Fruit fly (Drosophila melanogaster): ENCODE results near the gene CG4842.

The CG4842 gene

DNA sequence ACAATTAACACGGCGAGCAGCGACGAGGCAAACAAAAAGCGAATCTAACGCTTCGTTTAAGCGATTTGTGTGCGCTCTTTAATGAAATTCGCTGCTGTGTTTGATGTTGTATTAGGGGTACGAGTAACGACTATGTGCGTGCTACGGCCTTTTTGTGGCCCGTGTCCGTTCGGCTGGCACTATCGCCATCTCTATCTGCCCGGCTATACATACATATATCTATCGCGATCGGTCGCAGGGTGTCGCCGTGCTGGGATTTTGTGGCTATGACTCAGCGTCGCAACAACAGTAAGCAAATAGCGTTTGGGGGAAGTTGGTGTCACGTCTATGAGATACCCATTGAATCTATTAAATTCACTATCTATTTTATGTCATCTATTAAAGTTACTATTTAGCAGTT lies 25.5 kb downstream of the CG4842 start:
- TF ChIP-seq Blimp-1 (GFP tag; optimal IDR thresholded peaks at IDR 0.05), result no peak
- TF ChIP-seq Hr39 (GFP tag; optimal IDR thresholded peaks at IDR 0.05), result no peak
- TF ChIP-seq Sox14 (GFP tag; optimal IDR thresholded peaks at IDR 0.05), result no peak
- TF ChIP-seq fkh (GFP tag; optimal IDR thresholded peaks at IDR 0.05), result peak; percentile 65

DNA sequence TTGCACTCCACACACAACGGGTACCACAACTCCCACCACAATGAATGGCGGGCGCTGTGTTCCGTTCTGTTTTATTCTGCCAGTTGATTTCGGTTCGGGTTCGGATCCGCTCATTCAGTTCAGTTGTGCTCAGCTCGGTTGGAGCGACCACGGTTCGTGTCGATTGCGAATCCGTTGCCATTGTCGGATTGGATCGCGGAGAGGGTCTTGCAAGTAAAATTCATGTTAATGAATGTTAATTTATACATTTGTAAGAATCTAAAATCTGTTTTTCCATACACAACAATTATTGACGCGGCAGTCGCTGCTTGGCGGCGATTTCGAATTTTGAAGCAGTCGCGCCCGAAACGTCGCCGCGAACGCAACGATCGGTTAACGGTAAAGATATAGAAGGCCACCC lies 26.3 kb downstream of the CG4842 start, which contains the start of gene Gagr:
Gene Gagr (plus strand): TSS at position 81 of the 400 bp plus-strand sequence.
- TF ChIP-seq acj6 (GFP tag; optimal IDR thresholded peaks at IDR 0.05) (no peak), Eip78C (GFP tag) (no peak), Sox15 (GFP tag; optimal IDR thresholded peaks at IDR 0.05) (no peak), dsx (GFP tag; optimal IDR thresholded peaks at IDR 0.05; ENCODE audit: poor library complexity, severe bottlenecking) (no peak), CG4318 (GFP tag; optimal IDR thresholded peaks at IDR 0.05) (no peak), Hr4 (GFP tag; optimal IDR thresholded peaks at IDR 0.05) (no peak), salr (GFP tag; optimal IDR thresholded peaks at IDR 0.05) (no peak), svp (GFP tag) (peak; percentile 22)

DNA sequence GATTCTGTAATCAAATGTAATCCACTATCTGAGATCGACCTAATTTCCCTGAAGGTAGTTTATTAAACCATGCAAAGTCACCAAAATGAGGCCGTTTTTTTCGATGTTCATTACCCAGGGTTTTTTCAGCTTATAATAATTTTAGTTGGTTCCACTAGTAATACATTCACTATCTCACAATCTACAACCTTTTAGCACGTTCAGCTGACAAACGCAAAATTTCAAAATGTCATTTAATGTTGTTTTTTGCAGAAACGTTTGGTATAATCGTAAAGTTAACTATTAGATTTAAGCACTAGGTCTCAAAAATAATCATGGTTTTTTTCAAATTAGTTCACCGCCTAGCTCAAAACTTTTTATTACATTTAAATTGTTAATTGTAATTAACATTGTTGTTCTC lies 32.0 kb downstream of the CG4842 start, which contains the start of gene CG44836:
Gene CG44836 (minus strand): TSS at position 101 of the 400 bp plus-strand sequence.
- TF ChIP-seq CG34406 (GFP tag; optimal IDR thresholded peaks at IDR 0.05), result no peak
- no peak for TF ChIP-seq pdm3 (GFP tag; optimal IDR thresholded peaks at IDR 0.05)
- TF ChIP-seq Ets21C (GFP tag; optimal IDR thresholded peaks at IDR 0.05), result no peak
- TF ChIP-seq CG16779 (tag; optimal IDR thresholded peaks at IDR 0.05), result no peak
- no peak for TF ChIP-seq Eip93F (GFP tag; optimal IDR thresholded peaks at IDR 0.05)

DNA sequence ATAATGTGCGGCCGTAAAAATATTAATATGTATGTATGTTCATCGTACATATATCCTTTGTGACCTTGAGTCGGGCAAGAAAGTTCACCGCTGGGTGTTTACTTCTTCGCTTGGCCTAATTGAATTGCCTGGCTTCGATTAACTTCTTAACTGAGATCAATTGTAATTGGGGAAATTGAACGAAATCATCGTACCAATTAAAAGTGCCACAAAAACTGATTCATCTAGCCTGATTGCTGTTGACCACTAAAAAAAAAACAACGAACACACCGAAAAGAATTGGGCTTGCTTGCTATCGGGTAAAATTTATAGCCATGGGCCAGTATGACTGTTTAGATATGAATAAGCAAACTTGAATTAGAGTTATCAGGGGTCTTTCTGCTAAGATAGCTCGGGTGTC lies 34.1 kb downstream of the CG4842 start:
- no peak for TF ChIP-seq CG6808 (GFP tag; optimal IDR thresholded peaks at IDR 0.05)
- TF ChIP-seq svp (GFP tag), result peak; percentile 60

DNA sequence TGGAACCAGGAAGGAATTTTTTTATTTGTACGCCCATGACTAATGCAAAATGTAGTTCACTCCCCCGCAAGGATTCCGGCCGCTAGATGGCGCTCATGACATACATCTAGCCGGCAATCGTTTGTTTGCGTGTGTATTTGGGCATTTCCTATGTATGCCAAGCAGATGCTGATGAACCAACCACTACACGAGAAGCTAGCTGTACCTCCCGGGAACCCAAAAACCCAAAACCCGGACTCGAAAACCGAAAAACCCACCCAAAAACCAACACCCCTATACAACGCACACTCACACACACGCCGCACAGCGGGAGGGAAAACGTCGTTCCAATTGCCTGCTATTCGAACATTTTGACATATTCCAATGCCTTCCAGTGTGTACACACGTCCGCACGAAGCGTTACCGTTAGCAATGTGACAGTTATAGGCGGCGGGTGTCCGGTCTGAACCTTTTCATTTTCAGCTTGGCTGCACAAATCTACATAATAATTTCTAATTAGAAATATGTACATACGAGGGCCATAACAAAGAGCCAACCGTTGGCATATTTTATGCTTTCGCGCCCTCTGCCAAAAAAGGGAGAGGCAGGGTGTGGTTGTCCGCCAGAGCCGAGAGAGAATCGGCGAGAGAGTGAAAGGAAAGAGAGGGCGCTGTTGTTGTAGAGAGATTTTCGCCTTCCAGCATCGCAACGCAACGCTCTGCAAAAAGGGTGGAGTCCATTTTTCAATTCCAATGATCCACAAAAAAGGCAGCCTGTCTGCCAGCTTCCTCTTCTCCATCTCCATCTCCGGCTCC lies 39.8 kb downstream of the CG4842 start:
- TF ChIP-seq CG31627 (GFP tag; optimal IDR thresholded peaks at IDR 0.05) (no peak), Ets21C (GFP tag; optimal IDR thresholded peaks at IDR 0.05) (no peak), Sox15 (GFP tag; optimal IDR thresholded peaks at IDR 0.05) (no peak), CG10631 (GFP tag; optimal IDR thresholded peaks at IDR 0.05) (peak; percentile 40), svp (GFP tag) (peak; percentile 75), Ets96B (tag; optimal IDR thresholded peaks at IDR 0.05) (no peak), CG6808 (GFP tag; optimal IDR thresholded peaks at IDR 0.05) (no peak), CG10669 (GFP tag; optimal IDR thresholded peaks at IDR 0.05) (no peak), cyc (GFP tag; optimal IDR thresholded peaks at IDR 0.05) (no peak), CG1621 (tag; optimal IDR thresholded peaks at IDR 0.05) (no peak), fkh (GFP tag; optimal IDR thresholded peaks at IDR 0.05) (no peak)

DNA sequence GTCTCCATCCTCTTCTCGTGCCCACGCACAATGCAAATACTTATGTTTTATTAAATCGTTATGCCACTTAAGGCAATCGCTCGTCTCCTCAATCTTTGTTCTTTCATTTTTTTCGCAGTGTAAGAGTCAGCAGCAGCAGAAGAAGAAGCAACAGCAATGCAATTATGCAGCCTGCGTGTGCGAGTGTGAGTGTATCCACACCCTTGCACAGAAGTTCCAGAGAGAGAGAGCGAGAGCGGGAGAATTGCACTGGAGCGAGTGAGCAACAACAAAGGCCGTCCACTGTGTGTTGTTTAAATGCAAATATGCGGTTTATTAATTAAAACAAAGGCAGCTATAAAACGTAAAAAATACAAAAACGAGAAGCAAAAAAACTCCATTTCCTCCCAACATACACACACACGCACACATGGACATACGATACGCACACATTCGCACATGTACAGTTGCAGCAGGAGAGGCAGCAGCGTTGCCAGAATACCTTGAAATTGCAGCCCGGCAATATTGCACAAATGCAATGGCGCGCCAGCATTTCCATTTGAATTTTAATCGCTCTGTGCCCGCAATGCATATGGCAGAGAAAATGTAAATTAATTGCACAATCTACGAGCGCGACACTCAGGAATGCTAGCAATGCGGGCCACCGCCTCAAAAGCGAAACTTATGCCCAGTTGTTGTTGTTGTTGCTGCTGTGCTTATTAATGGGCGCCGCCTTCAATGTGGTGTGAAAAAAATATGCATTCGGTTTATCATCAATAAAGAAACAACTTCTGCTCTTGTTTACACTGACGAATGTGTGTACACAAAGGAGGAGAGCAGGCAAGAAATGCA lies 40.6 kb downstream of the CG4842 start:
- TF ChIP-seq CG1621 (tag; optimal IDR thresholded peaks at IDR 0.05) (peak; percentile 37), Eip78C (GFP tag) (peak; percentile 91), Ets96B (tag; optimal IDR thresholded peaks at IDR 0.05) (peak; percentile 49), CG6854 (GFP tag; optimal IDR thresholded peaks at IDR 0.05) (peak; percentile 63), Smox (GFP tag; optimal IDR thresholded peaks at IDR 0.05) (peak; percentile 57), esn (GFP tag; optimal IDR thresholded peaks at IDR 0.05) (peak; percentile 59), CG15336 (GFP tag; IDR thresholded peaks at IDR 0.05) (peak; percentile 40), CG6163 (GFP tag; IDR thresholded peaks at IDR 0.05) (peak; percentile 68), Lpt (GFP tag; optimal IDR thresholded peaks at IDR 0.05) (peak; percentile 72), CG11294 (GFP tag; IDR thresholded peaks at IDR 0.05) (peak; percentile 58; the same call in 1 of the 2 replicates), Ets21C (GFP tag; optimal IDR thresholded peaks at IDR 0.05) (peak; percentile 32), CG9139 (GFP tag; optimal IDR thresholded peaks at IDR 0.05) (peak; percentile 57), CG8119 (GFP tag; IDR thresholded peaks at IDR 0.05) (peak; percentile 77), Hr4 (GFP tag; optimal IDR thresholded peaks at IDR 0.05) (peak; percentile 68), CG11902 (GFP tag; optimal IDR thresholded peaks at IDR 0.05) (no peak), Hr39 (GFP tag; optimal IDR thresholded peaks at IDR 0.05) (peak; percentile 57), CG4318 (GFP tag; optimal IDR thresholded peaks at IDR 0.05) (no peak), CG10631 (GFP tag; optimal IDR thresholded peaks at IDR 0.05) (peak; percentile 64), CG7368 (GFP tag; optimal IDR thresholded peaks at IDR 0.05) (peak; percentile 54), net (GFP tag; optimal IDR thresholded peaks at IDR 0.05) (peak; percentile 67), eg (GFP tag; IDR thresholded peaks at IDR 0.05) (peak; percentile 65; the same call in 2 of the 3 replicates), CG6808 (GFP tag; optimal IDR thresholded peaks at IDR 0.05) (peak; percentile 61), CG31627 (GFP tag; optimal IDR thresholded peaks at IDR 0.05) (peak; percentile 55), acj6 (GFP tag; optimal IDR thresholded peaks at IDR 0.05) (peak; percentile 58)
